Fruit fly (Drosophila melanogaster) Kc167 (cell line): ENCODE results near the gene mRpS24.

Source experiments
- Myc ChIP-seq: fragments of >200 bp; optimal IDR thresholded peaks from 2 replicates; lab custom pipeline; 2017; ENCODE audit warnings: missing external identifiers
- Sin3A ChIP-seq: fragments of >200 bp; optimal IDR thresholded peaks from 2 replicates; lab custom pipeline; 2018; ENCODE audit warnings: missing external identifiers
- h ChIP-seq: fragments of >200 bp; optimal IDR thresholded peaks from 3 replicates; lab custom pipeline; 2018; ENCODE audit warnings: missing external identifiers
- insv ChIP-seq: fragments of >200 bp; optimal IDR thresholded peaks from 3 replicates; lab custom pipeline; 2018; ENCODE audit warnings: missing external identifiers
- psq ChIP-seq: fragments of >200 bp; optimal IDR thresholded peaks from 2 replicates; lab custom pipeline; 2017; ENCODE audit warnings: missing external identifiers
- ttk ChIP-seq: sonication (Bioruptor generic); optimal IDR thresholded peaks from 2 replicates; lab custom pipeline; 2017; ENCODE audit warnings: missing external identifiers

mRpS24 gene

dm6 chr3R:24162774-24163555 is at the start of gene mRpS24:
mRpS24 (minus strand) TSS chr3R:24163545.
- no peak for TF ChIP-seq insv (lab: Kevin White, UChicago)
- TF ChIP-seq psq, result no peak
- no peak for TF ChIP-seq ttk (lab: Kevin White, UChicago)
- TF ChIP-seq Myc, result no peak
- TF ChIP-seq h (lab: Kevin White, UChicago), result no peak
- no peak for TF ChIP-seq Sin3A (lab: Kevin White, UChicago)

dm6 chr3R:24206341-24207114 is 43.2 kb upstream of the mRpS24 start:
- TF ChIP-seq Sin3A (lab: Kevin White, UChicago), result no peak
- TF ChIP-seq Myc, result no peak
- no peak for TF ChIP-seq ttk (lab: Kevin White, UChicago)
- no peak for TF ChIP-seq insv (lab: Kevin White, UChicago)
- no peak for TF ChIP-seq h (lab: Kevin White, UChicago)
- TF ChIP-seq psq, result no peak

- TF ChIP-seq Sin3A (lab: Kevin White, UChicago) (no peak), Myc (no peak), psq (no peak), ttk (lab: Kevin White, UChicago) (no peak), insv (lab: Kevin White, UChicago) (no peak), h (lab: Kevin White, UChicago) (no peak)
These were observed 42.6 kb upstream of the mRpS24 start for dm6 chr3R:24205935-24206334.

- TF ChIP-seq insv (lab: Kevin White, UChicago) (no peak), ttk (lab: Kevin White, UChicago) (no peak), psq (no peak), Myc (no peak), h (lab: Kevin White, UChicago) (no peak), Sin3A (lab: Kevin White, UChicago) (no peak)
These were observed 42.0 kb upstream of the mRpS24 start for dm6 chr3R:24205234-24205894.

- no peak for TF ChIP-seq insv (lab: Kevin White, UChicago)
These were observed 40.7 kb upstream of the mRpS24 start for dm6 chr3R:24204022-24204421.

- TF ChIP-seq Myc (no peak), ttk (lab: Kevin White, UChicago) (no peak), insv (lab: Kevin White, UChicago) (no peak), psq (no peak), h (lab: Kevin White, UChicago) (no peak), Sin3A (lab: Kevin White, UChicago) (no peak)
These were observed 40.1 kb upstream of the mRpS24 start for dm6 chr3R:24203426-24203825.

dm6 chr3R:24202723-24203122 is 39.4 kb upstream of the mRpS24 start:
- TF ChIP-seq ttk (lab: Kevin White, UChicago) (no peak), Sin3A (lab: Kevin White, UChicago) (no peak), h (lab: Kevin White, UChicago) (no peak), psq (no peak), insv (lab: Kevin White, UChicago) (no peak)

- no peak for TF ChIP-seq h (lab: Kevin White, UChicago)
- TF ChIP-seq insv (lab: Kevin White, UChicago), result no peak
- no peak for TF ChIP-seq psq
- TF ChIP-seq Sin3A (lab: Kevin White, UChicago), result no peak
- no peak for TF ChIP-seq Myc
These were observed 30.1 kb upstream of the mRpS24 start, which contains the start of the genes SMC6 and CG6204 for dm6 chr3R:24193373-24193879. SMC6 (minus strand) TSS chr3R:24193423. CG6204 (plus strand) TSS chr3R:24193832.

dm6 chr3R:24188619-24189018 is 25.3 kb upstream of the mRpS24 start, which contains the start of gene CG5515:
CG5515 (minus strand) TSS chr3R:24188896.
- no peak for TF ChIP-seq ttk (lab: Kevin White, UChicago)
- no peak for TF ChIP-seq psq
- TF ChIP-seq Sin3A (lab: Kevin White, UChicago), result no peak
- no peak for TF ChIP-seq insv (lab: Kevin White, UChicago)
- no peak for TF ChIP-seq h (lab: Kevin White, UChicago)
- TF ChIP-seq Myc, result no peak

dm6 chr3R:24186188-24186587 is 22.8 kb upstream of the mRpS24 start, which contains the start of gene mora:
mora (plus strand) TSS chr3R:24186359.
- TF ChIP-seq Myc (no peak), insv (lab: Kevin White, UChicago) (no peak), Sin3A (lab: Kevin White, UChicago) (no peak), psq (no peak), h (lab: Kevin White, UChicago) (no peak), ttk (lab: Kevin White, UChicago) (no peak)

- TF ChIP-seq Sin3A (lab: Kevin White, UChicago), result no peak
- TF ChIP-seq ttk (lab: Kevin White, UChicago), result no peak
- TF ChIP-seq h (lab: Kevin White, UChicago), result no peak
- no peak for TF ChIP-seq psq
- TF ChIP-seq insv (lab: Kevin White, UChicago), result no peak
- no peak for TF ChIP-seq Myc
These were observed 9.0 kb upstream of the mRpS24 start, which contains the start of gene CG13606 for dm6 chr3R:24172379-24172778. CG13606 (plus strand) TSS chr3R:24172628.
